Fruit fly (Drosophila melanogaster): Measurements from ENCODE around the gene CG6996.
A peak's percentile ranks its signal among the peaks of the same experiment; 100 is the strongest.

CG6996 gene

DNA sequence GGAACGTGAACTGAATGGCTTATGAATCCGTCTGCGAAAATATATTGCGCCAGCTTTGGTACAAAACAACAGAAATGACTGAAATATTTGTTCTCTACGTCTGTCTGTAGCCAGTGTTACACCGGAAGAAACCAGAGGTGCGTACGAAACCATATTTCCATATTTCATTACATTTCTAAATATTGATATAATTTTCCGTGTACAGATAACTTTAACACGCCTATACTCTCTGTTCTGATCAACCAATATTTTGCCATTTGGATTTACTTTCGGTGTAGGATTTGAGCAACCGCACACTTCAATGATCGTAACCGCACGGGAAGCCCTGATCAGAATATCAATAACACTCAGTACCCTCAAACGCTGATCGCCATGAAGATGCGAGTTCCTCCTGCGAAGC is 12.6 kb upstream of the CG6996 start (continued):
- TF ChIP-seq Xrp1 (GFP tag; IDR thresholded peaks at IDR 0.05) (peak; percentile 55; the same call in 1 of the 2 replicates), Dip3 (GFP tag; optimal IDR thresholded peaks at IDR 0.05) (peak; percentile 22), Dp (GFP tag; optimal IDR thresholded peaks at IDR 0.05) (no peak), Antp (GFP tag; optimal IDR thresholded peaks at IDR 0.05) (peak; percentile 27), psq (GFP tag; optimal IDR thresholded peaks at IDR 0.05) (no peak), org-1 (GFP tag; optimal IDR thresholded peaks at IDR 0.05) (peak; percentile 6), ro (GFP tag; IDR thresholded peaks at IDR 0.05) (no peak), Camta (GFP tag; optimal IDR thresholded peaks at IDR 0.05) (peak; percentile 21), gcm (GFP tag; optimal IDR thresholded peaks at IDR 0.05) (no peak), CG4730 (GFP tag; IDR thresholded peaks at IDR 0.05) (peak; percentile 45; the same call in 1 of the 2 replicates), Abd-B (GFP tag; optimal IDR thresholded peaks at IDR 0.05) (peak; percentile 36), Gug (GFP tag; IDR thresholded peaks at IDR 0.05) (peak; percentile 16; the same call in 1 of the 4 replicates), tx (GFP tag; optimal IDR thresholded peaks at IDR 0.05) (no peak), CG12942 (GFP tag; optimal IDR thresholded peaks at IDR 0.05) (peak; percentile 4), tll (GFP tag; optimal IDR thresholded peaks at IDR 0.05) (no peak), Taf1 (GFP tag; IDR thresholded peaks at IDR 0.05) (peak; percentile 53; the same call in 1 of the 2 replicates), HmgZ (tag; optimal IDR thresholded peaks at IDR 0.05) (peak; percentile 8), CG9727 (GFP tag; optimal IDR thresholded peaks at IDR 0.05) (peak; percentile 27), CG17912 (GFP tag; optimal IDR thresholded peaks at IDR 0.05) (no peak), Sox102F (GFP tag; optimal IDR thresholded peaks at IDR 0.05) (peak; percentile 24), CG13424 (tag; optimal IDR thresholded peaks at IDR 0.05) (peak; percentile 25), CG18619 (GFP tag; optimal IDR thresholded peaks at IDR 0.05) (no peak), sug (tag; optimal IDR thresholded peaks at IDR 0.05) (peak; percentile 5), unc-4 (GFP tag; IDR thresholded peaks at IDR 0.05; ENCODE audit: partially characterized antibody) (no peak), CG7786 (GFP tag; optimal IDR thresholded peaks at IDR 0.05) (no peak), pan (optimal IDR thresholded peaks at IDR 0.05) (no peak), pan (GFP tag; optimal IDR thresholded peaks at IDR 0.05 in 1 of 2, IDR thresholded peaks at IDR 0.05 in 1 of 2) (peak in 1 of 2 experiments; percentile 60), fd96Cb (tag; optimal IDR thresholded peaks at IDR 0.05) (peak; percentile 29), CG34422 (GFP tag; IDR thresholded peaks at IDR 0.05) (peak; percentile 48; the same call in 1 of the 3 replicates), CG11504 (tag; optimal IDR thresholded peaks at IDR 0.05) (peak; percentile 58), Ets65A (GFP tag) (peak; percentile 50), CG10147 (GFP tag; optimal IDR thresholded peaks at IDR 0.05) (no peak), ind (GFP tag; optimal IDR thresholded peaks at IDR 0.05) (peak; percentile 47), wdn (GFP tag; IDR thresholded peaks at IDR 0.05) (no peak), insv (GFP tag; optimal IDR thresholded peaks at IDR 0.05) (no peak), Ada2b (GFP tag; IDR thresholded peaks at IDR 0.05) (peak; percentile 55), CG32532 (GFP tag; IDR thresholded peaks at IDR 0.05) (peak; percentile 59), CG12659 (GFP tag; optimal IDR thresholded peaks at IDR 0.05) (peak; percentile 28), ci (GFP tag; IDR thresholded peaks at IDR 0.05) (0 out of 3 replicates have a peak, but pooled peaks have one; percentile 29), CG1832 (GFP tag; optimal IDR thresholded peaks at IDR 0.05) (no peak), usp (GFP tag; optimal IDR thresholded peaks at IDR 0.05) (no peak), CG11696 (GFP tag; IDR thresholded peaks at IDR 0.05) (0 out of 2 replicates have a peak, but pooled peaks have one; percentile 26), Bteb2 (GFP tag; optimal IDR thresholded peaks at IDR 0.05) (no peak), CG1024 (GFP tag; IDR thresholded peaks at IDR 0.05) (no peak), phol (tag; optimal IDR thresholded peaks at IDR 0.05) (peak; percentile 35), CG2712 (tag; optimal IDR thresholded peaks at IDR 0.05) (peak; percentile 31), nerfin-1 (tag; optimal IDR thresholded peaks at IDR 0.05) (no peak), Hmr (GFP tag; optimal IDR thresholded peaks at IDR 0.05) (peak; percentile 39), mam (GFP tag; optimal IDR thresholded peaks at IDR 0.05) (peak; percentile 39), CG7928 (GFP tag; optimal IDR thresholded peaks at IDR 0.05) (no peak), CG2199 (GFP tag; IDR thresholded peaks at IDR 0.05) (no peak)

Data from whole organism, embryonic.